Fruit fly (Drosophila melanogaster) whole organism, embryonic: Measurements from ENCODE around the gene her.
A peak's percentile ranks its signal among the peaks of the same experiment; 100 is the strongest.

Experiments used
- Antp ChIP-seq: fragments of 200-800 bp; sonication (Bioruptor generic); optimal IDR thresholded peaks from 3 replicates; lab custom pipeline; 2016; ENCODE audit warnings: missing biosample characterization, missing genetic modification characterization
- Bteb2 ChIP-seq: fragments of 200-800 bp; sonication (Bioruptor generic); optimal IDR thresholded peaks from 2 replicates; lab custom pipeline; 2016; ENCODE audit warnings: missing biosample characterization, missing genetic modification characterization
- CG11560 ChIP-seq: fragments of 200-800 bp; sonication (Bioruptor generic); IDR thresholded peaks from 3 replicates; pipeline ENCODE4 v1.3.6; 2022; ENCODE audit warnings: missing biosample characterization, missing genetic modification characterization
- CG11696 ChIP-seq: fragments of 200-800 bp; sonication (Bioruptor generic); IDR thresholded peaks from 2 replicates; pipeline ENCODE4 v1.3.6; 2022; ENCODE audit warnings: missing biosample characterization, missing genetic modification characterization
- CG12299 ChIP-seq: fragments of 200-800 bp; sonication (Bioruptor generic); optimal IDR thresholded peaks from 2 replicates; lab custom pipeline; 2018; ENCODE audit warnings: missing biosample characterization, mild to moderate bottlenecking, missing genetic modification characterization
- CG14710 ChIP-seq: fragments of 200-800 bp; sonication (Bioruptor generic); optimal IDR thresholded peaks from 3 replicates; lab custom pipeline; 2019; ENCODE audit warnings: missing biosample characterization, mild to moderate bottlenecking, missing genetic modification characterization, moderate library complexity
- CG1602 ChIP-seq: fragments of 200-800 bp; sonication (Bioruptor generic); optimal IDR thresholded peaks from 3 replicates; lab custom pipeline; 2016; ENCODE audit warnings: missing biosample characterization, missing genetic modification characterization
- CG16863 ChIP-seq: fragments of 200-800 bp; sonication (Bioruptor generic); optimal IDR thresholded peaks from 3 replicates; lab custom pipeline; 2016; ENCODE audit warnings: missing biosample characterization, missing genetic modification characterization
- CG18619 ChIP-seq: fragments of 200-800 bp; sonication (Bioruptor generic); optimal IDR thresholded peaks from 3 replicates; lab custom pipeline; 2017; ENCODE audit warnings: missing biosample characterization, mild to moderate bottlenecking, missing genetic modification characterization
- CG2120 ChIP-seq: fragments of 200-800 bp; sonication (Bioruptor generic); optimal IDR thresholded peaks from 3 replicates; lab custom pipeline; 2016; ENCODE audit warnings: missing biosample characterization, missing genetic modification characterization
- CG2199 ChIP-seq: fragments of 200-800 bp; sonication (Bioruptor generic); IDR thresholded peaks from 3 replicates; pipeline ENCODE4 v1.3.6; 2022; ENCODE audit warnings: missing biosample characterization, missing genetic modification characterization
- CG2202 ChIP-seq: fragments of 200-800 bp; sonication (Bioruptor generic); optimal IDR thresholded peaks from 2 replicates; lab custom pipeline; 2018; ENCODE audit warnings: missing biosample characterization, mild to moderate bottlenecking, missing genetic modification characterization
- CG3065 ChIP-seq: fragments of 200-800 bp; sonication (Bioruptor generic); optimal IDR thresholded peaks from 2 replicates; lab custom pipeline; 2016; ENCODE audit warnings: missing biosample characterization, missing genetic modification characterization
- CG3163 ChIP-seq: fragments of 200-800 bp; sonication (Bioruptor generic); optimal IDR thresholded peaks from 3 replicates; lab custom pipeline; 2016; ENCODE audit warnings: missing biosample characterization, missing genetic modification characterization
- CG32767 ChIP-seq: fragments of 200-800 bp; sonication (Bioruptor generic); IDR thresholded peaks from 2 replicates; pipeline ENCODE4 v1.3.6; 2022; ENCODE audit warnings: missing biosample characterization, missing genetic modification characterization
- CG6689 ChIP-seq: fragments of 200-800 bp; sonication (Bioruptor generic); IDR thresholded peaks from 2 replicates; pipeline ENCODE4 v1.3.6; 2022; ENCODE audit warnings: missing biosample characterization, missing genetic modification characterization
- CG6854 ChIP-seq: fragments of 200-800 bp; sonication (Bioruptor generic); optimal IDR thresholded peaks from 3 replicates; lab custom pipeline; 2017; ENCODE audit warnings: missing biosample characterization, mild to moderate bottlenecking, missing genetic modification characterization
- CG7839 ChIP-seq: fragments of 200-800 bp; sonication (Bioruptor generic); optimal IDR thresholded peaks from 3 replicates; lab custom pipeline; 2018; ENCODE audit warnings: missing biosample characterization, mild to moderate bottlenecking, missing genetic modification characterization, moderate library complexity
- CG8924 ChIP-seq: fragments of 200-800 bp; optimal IDR thresholded peaks from 3 replicates; lab custom pipeline; 2019; ENCODE audit warnings: missing biosample characterization, mild to moderate bottlenecking, missing genetic modification characterization, moderate library complexity
- CG8944 ChIP-seq: fragments of 200-800 bp; sonication (Bioruptor generic); optimal IDR thresholded peaks from 3 replicates; lab custom pipeline; 2016; ENCODE audit warnings: missing biosample characterization, missing genetic modification characterization
- CG9797 ChIP-seq: fragments of 200-800 bp; sonication (Bioruptor generic); optimal IDR thresholded peaks from 3 replicates; lab custom pipeline; 2018; ENCODE audit warnings: missing biosample characterization, mild to moderate bottlenecking, missing genetic modification characterization
- CG9932 ChIP-seq: fragments of 200-800 bp; sonication (Bioruptor generic); IDR thresholded peaks from 2 replicates; pipeline ENCODE4 v1.3.6; 2022; ENCODE audit warnings: missing biosample characterization, missing genetic modification characterization
- CrebB ChIP-seq: fragments of 200-800 bp; sonication (Bioruptor generic); optimal IDR thresholded peaks from 3 replicates; lab custom pipeline; 2018; ENCODE audit warnings: missing biosample characterization, mild to moderate bottlenecking, missing genetic modification characterization
- D19A ChIP-seq: fragments of 200-800 bp; optimal IDR thresholded peaks from 3 replicates; lab custom pipeline; 2019; ENCODE audit warnings: missing biosample characterization, mild to moderate bottlenecking, missing genetic modification characterization, moderate library complexity
- D19B ChIP-seq: fragments of 200-800 bp; sonication (Bioruptor generic); optimal IDR thresholded peaks from 2 replicates; lab custom pipeline; 2017; ENCODE audit warnings: missing biosample characterization, mild to moderate bottlenecking, missing genetic modification characterization
- Dbx ChIP-seq: fragments of 200-800 bp; sonication (Bioruptor generic); IDR thresholded peaks from 3 replicates; pipeline ENCODE4 v1.3.6; 2022; ENCODE audit warnings: missing biosample characterization, missing genetic modification characterization
- Dll ChIP-seq: fragments of 200-800 bp; sonication (Bioruptor generic); IDR thresholded peaks from 4 replicates; pipeline ENCODE4 v1.3.6; 2022; ENCODE audit warnings: missing biosample characterization, missing genetic modification characterization; ENCODE audit not compliant: partially characterized antibody
- Ets97D ChIP-seq: fragments of 200-800 bp; sonication (Bioruptor generic); optimal IDR thresholded peaks from 3 replicates; lab custom pipeline; 2016; ENCODE audit warnings: missing biosample characterization, missing genetic modification characterization
- GATAe ChIP-seq: fragments of 200-800 bp; sonication (Bioruptor generic); conservative IDR thresholded peaks from 2 replicates; pipeline ENCODE4 v1.3.6; 2022; ENCODE audit warnings: missing biosample characterization, missing genetic modification characterization
- MTF-1 ChIP-seq: fragments of 200-800 bp; sonication (Bioruptor generic); optimal IDR thresholded peaks from 2 replicates; lab custom pipeline; 2018; ENCODE audit warnings: missing biosample characterization, mild to moderate bottlenecking, missing genetic modification characterization, borderline replicate concordance
- NK7.1 ChIP-seq: fragments of 200-800 bp; sonication (Bioruptor generic); optimal IDR thresholded peaks from 3 replicates; lab custom pipeline; 2016; ENCODE audit warnings: missing biosample characterization, missing genetic modification characterization
- Sry-δ ChIP-seq: fragments of 200-800 bp; sonication (Bioruptor generic); optimal IDR thresholded peaks from 2 replicates; lab custom pipeline; 2016; ENCODE audit warnings: missing biosample characterization, missing genetic modification characterization
- Usf ChIP-seq: fragments of 200-800 bp; sonication (Bioruptor generic); optimal IDR thresholded peaks from 2 replicates; lab custom pipeline; 2017; ENCODE audit warnings: missing genotype, missing biosample characterization, missing genetic modification characterization
- Xbp1 ChIP-seq: fragments of 200-800 bp; sonication (Bioruptor generic); optimal IDR thresholded peaks from 3 replicates; lab custom pipeline; 2016; ENCODE audit warnings: missing biosample characterization, mild to moderate bottlenecking, missing genetic modification characterization
- Xrp1 ChIP-seq: fragments of 200-800 bp; sonication (Bioruptor generic); IDR thresholded peaks from 2 replicates; pipeline ENCODE4 v1.3.6; 2022; ENCODE audit warnings: missing biosample characterization, missing genetic modification characterization
- bcd ChIP-seq: fragments of 200-800 bp; sonication (Bioruptor generic); optimal IDR thresholded peaks from 2 replicates; lab custom pipeline; 2017; ENCODE audit warnings: missing biosample characterization, mild to moderate bottlenecking, missing genetic modification characterization
- br ChIP-seq: fragments of >200 bp; optimal IDR thresholded peaks from 2 replicates; lab custom pipeline; 2017
- crc ChIP-seq: fragments of 200-800 bp; sonication (Bioruptor generic); optimal IDR thresholded peaks from 2 replicates; lab custom pipeline; 2016; ENCODE audit warnings: missing biosample characterization, missing genetic modification characterization
- da ChIP-seq: fragments of 200-800 bp; sonication (Bioruptor generic); optimal IDR thresholded peaks from 2 replicates; lab custom pipeline; 2016; ENCODE audit warnings: missing biosample characterization, missing genetic modification characterization
- danr ChIP-seq: fragments of 200-800 bp; sonication (Bioruptor generic); IDR thresholded peaks from 2 replicates; pipeline ENCODE4 v1.3.6; 2022; ENCODE audit warnings: missing biosample characterization, missing genetic modification characterization
- dmrt11E ChIP-seq: fragments of 200-800 bp; sonication (Bioruptor generic); optimal IDR thresholded peaks from 3 replicates; lab custom pipeline; 2018; ENCODE audit warnings: missing biosample characterization, mild to moderate bottlenecking, missing genetic modification characterization, moderate library complexity
- fd3F ChIP-seq: fragments of 200-800 bp; sonication (Bioruptor generic); optimal IDR thresholded peaks from 2 replicates; lab custom pipeline; 2018; ENCODE audit warnings: missing biosample characterization, mild to moderate bottlenecking, missing genetic modification characterization, moderate library complexity
- gsb-n ChIP-seq: fragments of 200-800 bp; sonication (Bioruptor generic); optimal IDR thresholded peaks from 3 replicates; lab custom pipeline; 2018; ENCODE audit warnings: missing biosample characterization, mild to moderate bottlenecking, missing genetic modification characterization
- gt ChIP-seq: fragments of 200-800 bp; sonication (Bioruptor generic); IDR thresholded peaks from 2 replicates; pipeline ENCODE4 v1.3.6; 2022; ENCODE audit warnings: missing biosample characterization, missing genetic modification characterization
- klu ChIP-seq: fragments of 200-800 bp; sonication (Bioruptor generic); IDR thresholded peaks from 2 replicates; pipeline ENCODE4 v1.3.6; 2022; ENCODE audit warnings: missing biosample characterization, missing genetic modification characterization
- otp ChIP-seq: fragments of 200-800 bp; sonication (Bioruptor generic); IDR thresholded peaks from 3 replicates; pipeline ENCODE4, ENCODE4 v1.3.6; 2022; ENCODE audit warnings: missing biosample characterization, missing genetic modification characterization
- phol ChIP-seq: fragments of 200-800 bp; sonication (Bioruptor generic); optimal IDR thresholded peaks from 3 replicates; lab custom pipeline; 2018; ENCODE audit warnings: missing biosample characterization, mild to moderate bottlenecking, missing genetic modification characterization, moderate library complexity
- pzg ChIP-seq: fragments of 200-800 bp; sonication (Bioruptor generic); optimal IDR thresholded peaks from 3 replicates; lab custom pipeline; 2018; ENCODE audit warnings: missing biosample characterization, mild to moderate bottlenecking, missing genetic modification characterization, moderate library complexity
- sob ChIP-seq: fragments of 200-800 bp; sonication (Bioruptor generic); IDR thresholded peaks from 2 replicates; pipeline ENCODE4 v1.3.6; 2022; ENCODE audit warnings: missing biosample characterization, missing genetic modification characterization
- sqz ChIP-seq: fragments of 200-800 bp; sonication (Bioruptor generic); optimal IDR thresholded peaks from 3 replicates; lab custom pipeline; 2018; ENCODE audit warnings: missing biosample characterization, mild to moderate bottlenecking, missing genetic modification characterization
- twi ChIP-seq: fragments of 200-800 bp; optimal IDR thresholded peaks from 2 replicates; lab custom pipeline; 2019; ENCODE audit warnings: missing biosample characterization, mild to moderate bottlenecking, missing genetic modification characterization, moderate library complexity
- zfh2 ChIP-seq: fragments of 200-800 bp; sonication (Bioruptor generic); optimal IDR thresholded peaks from 2 replicates; lab custom pipeline; 2016; ENCODE audit warnings: missing biosample characterization, missing genetic modification characterization

her gene

DNA sequence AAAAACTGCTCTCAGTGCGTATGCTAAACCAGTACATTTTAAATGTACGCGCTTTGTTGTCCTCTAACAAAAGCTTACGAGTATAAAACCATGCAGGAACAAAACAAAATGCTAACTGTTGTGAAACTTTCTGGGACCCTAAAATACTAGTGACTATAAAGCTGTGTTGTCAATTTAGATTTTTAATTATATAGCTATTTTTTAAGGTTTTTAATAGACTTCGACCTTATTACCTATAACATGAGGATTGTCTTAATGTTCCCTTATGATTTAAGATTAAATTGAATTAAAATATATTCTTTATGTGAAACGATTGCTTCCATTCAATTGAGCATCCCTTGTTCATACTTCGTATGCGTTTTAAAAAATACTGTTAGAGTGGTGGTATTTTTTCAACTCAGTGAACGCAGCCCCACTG lies 20.3 kb upstream of the her start (continued):
- TF ChIP-seq Antp (GFP tag; lab: Kevin White, UChicago) (peak; percentile 20), zfh2 (peak; percentile 36), CG3065 (GFP tag; lab: Kevin White, UChicago) (no peak), phol (tag; lab: Kevin White, UChicago) (peak; percentile 82), D19B (GFP tag; lab: Kevin White, UChicago) (peak; percentile 21), Ets97D (GFP tag; lab: Kevin White, UChicago) (peak; percentile 58), CG8924 (tag; lab: Kevin White, UChicago) (peak; percentile 77), CrebB (tag; lab: Kevin White, UChicago) (no peak), sob (GFP tag; lab: Robert Waterston, UW) (peak; percentile 66; the same call in 1 of the 2 replicates), gt (peak; percentile 51), CG2202 (peak; percentile 37), da (GFP tag; lab: Kevin White, UChicago) (peak; percentile 5), CG18619 (GFP tag; lab: Kevin White, UChicago) (peak; percentile 32), CG14710 (peak; percentile 80), bcd (peak; percentile 62), Xbp1 (GFP tag; lab: Kevin White, UChicago) (peak; percentile 75), fd3F (peak; percentile 39), CG1602 (GFP tag; lab: Kevin White, UChicago) (peak; percentile 64), NK7.1 (GFP tag; lab: Kevin White, UChicago) (no peak), CG6854 (GFP tag; lab: Kevin White, UChicago) (no peak), otp (GFP tag; lab: Robert Waterston, UW) (peak; percentile 65; the same call in 2 of the 3 replicates), CG9797 (GFP tag; lab: Kevin White, UChicago) (peak; percentile 64), gsb-n (tag; lab: Kevin White, UChicago) (peak; percentile 60), CG32767 (GFP tag; lab: Robert Waterston, UW) (peak; percentile 45; the same call in 1 of the 2 replicates), CG2199 (GFP tag; lab: Robert Waterston, UW) (0 out of 3 replicates have a peak, but pooled peaks have one; percentile 53), Usf (GFP tag; lab: Kevin White, UChicago) (peak; percentile 7), MTF-1 (GFP tag; lab: Kevin White, UChicago) (no peak), CG11696 (GFP tag; lab: Robert Waterston, UW) (0 out of 2 replicates have a peak, but pooled peaks have one; percentile 7), Dbx (GFP tag; lab: Robert Waterston, UW) (peak; percentile 81), crc (GFP tag; lab: Kevin White, UChicago) (no peak), CG8944 (GFP tag; lab: Kevin White, UChicago) (peak; percentile 46), Sry-δ (GFP tag; lab: Kevin White, UChicago) (peak; percentile 38), dmrt11E (tag; lab: Kevin White, UChicago) (peak; percentile 61), danr (GFP tag; lab: Robert Waterston, UW) (peak; percentile 27; the same call in 1 of the 2 replicates), CG12299 (tag; lab: Kevin White, UChicago) (peak; percentile 7), CG6689 (GFP tag; lab: Robert Waterston, UW) (peak; percentile 77), sqz (GFP tag; lab: Kevin White, UChicago) (no peak), CG7839 (tag; lab: Kevin White, UChicago) (peak; percentile 74), Bteb2 (peak; percentile 27), br (no peak), CG2120 (peak; percentile 80), pzg (peak; percentile 72), CG11560 (peak; percentile 55; the same call in 1 of the 3 replicates), GATAe (no peak), klu (peak; percentile 61; the same call in 1 of the 2 replicates), CG16863 (GFP tag; lab: Kevin White, UChicago) (peak; percentile 31), D19A (tag; lab: Kevin White, UChicago) (peak; percentile 53), CG9932 (GFP tag; lab: Robert Waterston, UW) (peak; percentile 82), CG3163 (GFP tag; lab: Kevin White, UChicago) (no peak), twi (tag; lab: Kevin White, UChicago) (peak; percentile 30), Xrp1 (GFP tag; lab: Robert Waterston, UW) (peak; percentile 78), Dll (no peak)
